Fruit fly (Drosophila melanogaster): ENCODE results near the gene CG14864.

CG14864 gene

DNA sequence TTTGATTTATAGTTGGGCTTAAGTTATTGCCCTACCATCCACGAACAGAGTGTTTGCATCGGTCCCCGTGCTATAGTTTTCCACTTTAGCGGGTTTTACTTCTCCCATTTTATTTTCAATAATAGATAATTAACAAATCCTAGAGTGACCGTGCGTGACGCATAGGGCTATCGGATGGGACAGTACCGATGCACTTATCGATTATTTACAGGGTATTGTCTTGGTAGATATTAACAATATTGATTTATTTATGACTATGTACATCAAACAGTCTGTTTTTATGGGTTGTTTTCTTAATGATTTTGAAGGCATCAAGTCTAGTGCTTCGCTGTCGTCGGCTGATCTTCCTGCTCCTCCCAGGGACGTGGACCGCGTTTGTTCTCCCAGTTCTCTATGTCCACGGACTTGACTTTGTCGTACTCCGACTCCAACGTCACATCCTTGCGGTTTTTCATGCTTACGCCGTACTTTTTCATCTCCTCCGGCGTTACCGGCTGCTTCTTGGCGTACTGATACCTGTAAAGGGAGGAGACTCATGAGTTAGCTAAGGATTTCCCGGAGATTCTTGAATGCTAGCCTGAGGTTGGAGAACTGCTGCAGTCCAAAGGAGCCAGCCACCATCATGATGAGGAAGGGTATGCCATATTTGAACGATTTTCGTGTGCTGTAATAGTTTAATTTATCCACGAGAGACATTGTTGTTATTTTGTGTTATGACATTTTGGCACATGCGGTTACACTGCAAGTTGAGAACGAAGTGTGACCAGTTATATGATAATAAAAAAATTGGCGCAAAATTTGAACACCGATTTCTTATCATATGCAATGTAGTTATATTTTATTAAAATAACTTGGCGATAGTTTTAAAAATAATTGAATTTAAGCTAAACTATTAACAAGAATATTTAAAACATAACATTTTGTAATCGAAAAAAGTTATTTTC lies 9.9 kb upstream of the CG14864 start, which contains the start of the genes MRG15 and Tm1 (continued):
- TF ChIP-seq CG14860 (GFP tag; IDR thresholded peaks at IDR 0.05; ENCODE audit: partially characterized antibody) = peak; percentile 53; the same call in 2 of the 3 replicates
- TF ChIP-seq pros (GFP tag; optimal IDR thresholded peaks at IDR 0.05) = no peak
- TF ChIP-seq Scr (GFP tag; IDR thresholded peaks at IDR 0.05; ENCODE audit: partially characterized antibody) = peak; percentile 73
- peak; percentile 63; the same call in 1 of the 3 replicates for TF ChIP-seq zen2 (GFP tag; IDR thresholded peaks at IDR 0.05; ENCODE audit: partially characterized antibody)
- TF ChIP-seq amos (GFP tag; IDR thresholded peaks at IDR 0.05; ENCODE audit: partially characterized antibody) = peak; percentile 74; the same call in 1 of the 2 replicates
- TF ChIP-seq bowl (GFP tag; IDR thresholded peaks at IDR 0.05) = no peak
- peak; percentile 68 for TF ChIP-seq HLH4C (GFP tag; IDR thresholded peaks at IDR 0.05; ENCODE audit: partially characterized antibody)
- peak; percentile 61 for TF ChIP-seq CG6791 (GFP tag; IDR thresholded peaks at IDR 0.05; ENCODE audit: partially characterized antibody)
- TF ChIP-seq CG34224 (GFP tag; IDR thresholded peaks at IDR 0.05; ENCODE audit: partially characterized antibody) = peak; percentile 54
- TF ChIP-seq BEAF-32 (GFP tag; optimal IDR thresholded peaks at IDR 0.05) = peak; percentile 78
- peak; percentile 65 for TF ChIP-seq CG16813 (GFP tag; IDR thresholded peaks at IDR 0.05; ENCODE audit: partially characterized antibody)
- TF ChIP-seq Dp (GFP tag; optimal IDR thresholded peaks at IDR 0.05) = peak; percentile 88
- no peak for TF ChIP-seq ewg (GFP tag; optimal IDR thresholded peaks at IDR 0.05)
- TF ChIP-seq HmgZ (tag; optimal IDR thresholded peaks at IDR 0.05) = peak; percentile 40
- no peak for TF ChIP-seq Myb (GFP tag; optimal IDR thresholded peaks at IDR 0.05)
- peak; percentile 55 for TF ChIP-seq cad (GFP tag; optimal IDR thresholded peaks at IDR 0.05)
- TF ChIP-seq fd102C (GFP tag; optimal IDR thresholded peaks at IDR 0.05) = no peak
- TF ChIP-seq ro (GFP tag; IDR thresholded peaks at IDR 0.05) = no peak
- no peak for TF ChIP-seq CG10267 (tag; optimal IDR thresholded peaks at IDR 0.05)
- no peak for TF ChIP-seq CG7987 (GFP tag; optimal IDR thresholded peaks at IDR 0.05)
- 0 out of 3 replicates have a peak, but pooled peaks have one; percentile 36 for TF ChIP-seq ci (GFP tag; IDR thresholded peaks at IDR 0.05)
- TF ChIP-seq HLH54F (GFP tag; optimal IDR thresholded peaks at IDR 0.05) = peak; percentile 1
- TF ChIP-seq h (optimal IDR thresholded peaks at IDR 0.05) = no peak
- TF ChIP-seq pfk (GFP tag; optimal IDR thresholded peaks at IDR 0.05) = no peak
- no peak for TF ChIP-seq sd (tag; optimal IDR thresholded peaks at IDR 0.05)
- TF ChIP-seq CG13287 (GFP tag; IDR thresholded peaks at IDR 0.05; ENCODE audit: partially characterized antibody) = peak; percentile 72
- peak; percentile 31; the same call in 1 of the 2 replicates for TF ChIP-seq CG3847 (GFP tag; IDR thresholded peaks at IDR 0.05)
- TF ChIP-seq stwl (tag; optimal IDR thresholded peaks at IDR 0.05) = peak; percentile 19
- peak; percentile 50 for TF ChIP-seq Sin3A (optimal IDR thresholded peaks at IDR 0.05)
- peak; percentile 91 for TF ChIP-seq E2f2 (GFP tag; IDR thresholded peaks at IDR 0.05)
- peak in 1 of 2 experiments; percentile 95 for TF ChIP-seq Pdp1 (GFP tag; optimal IDR thresholded peaks at IDR 0.05)
- TF ChIP-seq lilli (GFP tag; optimal IDR thresholded peaks at IDR 0.05) = peak; percentile 32
- TF ChIP-seq nerfin-2 (GFP tag; IDR thresholded peaks at IDR 0.05; ENCODE audit: partially characterized antibody) = peak; percentile 67
- peak; percentile 72; the same call in 2 of the 3 replicates for TF ChIP-seq Opbp (GFP tag; IDR thresholded peaks at IDR 0.05; ENCODE audit: partially characterized antibody)
- TF ChIP-seq CG3163 (GFP tag; optimal IDR thresholded peaks at IDR 0.05) = no peak
- TF ChIP-seq CG17361 (GFP tag; IDR thresholded peaks at IDR 0.05) = 0 out of 3 replicates have a peak, but pooled peaks have one; percentile 10
- TF ChIP-seq CG8290 (GFP tag; optimal IDR thresholded peaks at IDR 0.05) = no peak
- peak in 1 of 2 experiments; percentile 30 for TF ChIP-seq CG8290 (tag; optimal IDR thresholded peaks at IDR 0.05)
- TF ChIP-seq dimm (GFP tag; IDR thresholded peaks at IDR 0.05) = no peak
- peak; percentile 29; the same call in 1 of the 3 replicates for TF ChIP-seq CG34422 (GFP tag; IDR thresholded peaks at IDR 0.05)
- peak; percentile 51 for TF ChIP-seq CG4617 (GFP tag; optimal IDR thresholded peaks at IDR 0.05; ENCODE audit: borderline replicate concordance)
- TF ChIP-seq MBD-R2 (GFP tag; IDR thresholded peaks at IDR 0.05) = peak; percentile 79
- no peak for TF ChIP-seq CG15073 (GFP tag; optimal IDR thresholded peaks at IDR 0.05)
- TF ChIP-seq CG7963 (GFP tag; IDR thresholded peaks at IDR 0.05; ENCODE audit: partially characterized antibody) = peak; percentile 48; the same call in 2 of the 3 replicates
- peak; percentile 77 for TF ChIP-seq zen (tag; optimal IDR thresholded peaks at IDR 0.05)
- peak; percentile 57; the same call in 1 of the 3 replicates for TF ChIP-seq vnd (GFP tag; IDR thresholded peaks at IDR 0.05; ENCODE audit: partially characterized antibody)

Measured in whole organism, embryonic.